Fruit fly (Drosophila melanogaster) S2 (cell line): ENCODE results near the gene CG4991.

Source experiments
- CG8478 ChIP-seq: fragments of >200 bp; optimal IDR thresholded peaks from 2 replicates; lab custom pipeline; 2018
- CTCF ChIP-seq, 2 experiments: fragments of >200 bp; optimal IDR thresholded peaks; 2 replicates each; lab custom pipeline; 2018

Gene CG4991

dm6 chrX:17129733-17130466 lies 38.2 kb downstream of the CG4991 start:
- no peak for TF ChIP-seq CTCF (optimal IDR thresholded peaks at IDR 0.05; lab: Kevin White, UChicago)
- TF ChIP-seq CG8478 (lab: Kevin White, UChicago) = no peak

- TF ChIP-seq CTCF (optimal IDR thresholded peaks at IDR 0.05; lab: Kevin White, UChicago) = no peak
- TF ChIP-seq CG8478 (lab: Kevin White, UChicago) = no peak
Measured at dm6 chrX:17132685-17133084, 41.0 kb downstream of the CG4991 start.

- TF ChIP-seq CTCF (optimal IDR thresholded peaks at IDR 0.05; lab: Kevin White, UChicago) = no peak
- no peak for TF ChIP-seq CG8478 (lab: Kevin White, UChicago)
Measured at dm6 chrX:17142940-17143534, 51.4 kb downstream of the CG4991 start, which contains the start of the genes mei-217 and mei-218. Gene mei-217, minus strand, starts transcription at chrX:17142990. Gene mei-218, minus strand, starts transcription at chrX:17142990.

- no peak for TF ChIP-seq CG8478 (lab: Kevin White, UChicago)
Measured at dm6 chrX:17146529-17146928, 54.9 kb downstream of the CG4991 start.

- TF ChIP-seq CG8478 (lab: Kevin White, UChicago) (no peak), CTCF (optimal IDR thresholded peaks at IDR 0.05; lab: Kevin White, UChicago) (no peak)
Measured at dm6 chrX:17147983-17148637, 56.5 kb downstream of the CG4991 start, which contains the start of gene RpS5a. Gene RpS5a, minus strand, starts transcription at chrX:17148264.

dm6 chrX:17148951-17149449 lies 57.3 kb downstream of the CG4991 start, which contains the start of gene Chchd2:
Gene Chchd2, plus strand, starts transcription at chrX:17149001.
- TF ChIP-seq CTCF (optimal IDR thresholded peaks at IDR 0.05; lab: Kevin White, UChicago) = no peak
- no peak for TF ChIP-seq CG8478 (lab: Kevin White, UChicago)

dm6 chrX:17149652-17150266 lies 58.1 kb downstream of the CG4991 start:
- TF ChIP-seq CG8478 (lab: Kevin White, UChicago) = no peak
- no peak for TF ChIP-seq CTCF (optimal IDR thresholded peaks at IDR 0.05; lab: Kevin White, UChicago)

- no peak for TF ChIP-seq CTCF (optimal IDR thresholded peaks at IDR 0.05; lab: Kevin White, UChicago)
- no peak for TF ChIP-seq CG8478 (lab: Kevin White, UChicago)
Measured at dm6 chrX:17150660-17151059, 59.0 kb downstream of the CG4991 start.
